Fruit fly (Drosophila melanogaster): ENCODE results near the gene Mhcl.
A peak's percentile ranks its signal among the peaks of the same experiment; 100 is the strongest.

- TF ChIP-seq Gug (GFP tag; IDR thresholded peaks at IDR 0.05) (no peak), CG9139 (GFP tag; optimal IDR thresholded peaks at IDR 0.05) (no peak), salr (GFP tag; optimal IDR thresholded peaks at IDR 0.05) (no peak), ss (GFP tag; optimal IDR thresholded peaks at IDR 0.05) (peak in 1 of 2 experiments; percentile 32), spab (GFP tag; optimal IDR thresholded peaks at IDR 0.05) (no peak), OdsH (GFP tag; optimal IDR thresholded peaks at IDR 0.05) (peak; percentile 15), esn (GFP tag; optimal IDR thresholded peaks at IDR 0.05) (peak; percentile 2), CG6854 (GFP tag; optimal IDR thresholded peaks at IDR 0.05) (no peak), CG11294 (GFP tag; IDR thresholded peaks at IDR 0.05) (no peak), CG3919 (GFP tag; optimal IDR thresholded peaks at IDR 0.05) (no peak), CG4318 (GFP tag; optimal IDR thresholded peaks at IDR 0.05) (peak; percentile 2)
These were observed 55.5 kb downstream of the Mhcl start, which contains the start of gene Jhbp4 for dm6 chr3R:16042900-16043548.
